Fruit fly (Drosophila melanogaster) whole organism, wandering third instar larva: ENCODE measurements around the gene Mlp84B.

Experiments used
- CG32264 ChIP-seq: fragments of 200-800 bp; sonication (Bioruptor generic); optimal IDR thresholded peaks from 2 replicates; lab custom pipeline; 2016; ENCODE audit warnings: missing biosample characterization, missing genetic modification characterization
- GATAd ChIP-seq: sonication (Bioruptor generic); optimal IDR thresholded peaks from 2 replicates; lab custom pipeline; 2016; ENCODE audit warnings: missing biosample characterization, missing genetic modification characterization
- Hnf4 ChIP-seq: fragments of 200-800 bp; sonication (Bioruptor generic); optimal IDR thresholded peaks from 2 replicates; lab custom pipeline; 2016; ENCODE audit warnings: missing biosample characterization, mild to moderate bottlenecking, missing genetic modification characterization
- Myc ChIP-seq: fragments of >200 bp; optimal IDR thresholded peaks from 2 replicates; lab custom pipeline; 2017
- OdsH ChIP-seq: fragments of 200-800 bp; sonication (Bioruptor generic); optimal IDR thresholded peaks from 2 replicates; lab custom pipeline; 2016; ENCODE audit warnings: missing biosample characterization, mild to moderate bottlenecking, missing genetic modification characterization
- dsf ChIP-seq: sonication (Bioruptor generic); optimal IDR thresholded peaks from 2 replicates; lab custom pipeline; 2016; ENCODE audit warnings: missing biosample characterization, missing genetic modification characterization, borderline replicate concordance
- h ChIP-seq: fragments of 200-800 bp; sonication (Bioruptor generic); optimal IDR thresholded peaks from 3 replicates; lab custom pipeline; 2016; ENCODE audit warnings: missing biosample characterization, mild to moderate bottlenecking, missing genetic modification characterization
- psq ChIP-seq: fragments of 200-800 bp; sonication (Bioruptor generic); optimal IDR thresholded peaks from 3 replicates; lab custom pipeline; 2017; ENCODE audit warnings: missing biosample characterization, mild to moderate bottlenecking, missing genetic modification characterization, moderate library complexity
- sage ChIP-seq: fragments of 200-800 bp; sonication (Bioruptor generic); optimal IDR thresholded peaks from 2 replicates; lab custom pipeline; 2016; ENCODE audit warnings: missing biosample characterization, mild to moderate bottlenecking, missing genetic modification characterization
- sv ChIP-seq: fragments of 200-800 bp; sonication (Bioruptor generic); optimal IDR thresholded peaks from 3 replicates; lab custom pipeline; 2016; ENCODE audit warnings: missing biosample characterization, missing genetic modification characterization
- tai ChIP-seq: sonication (Bioruptor generic); optimal IDR thresholded peaks from 2 replicates; lab custom pipeline; 2016; ENCODE audit warnings: missing biosample characterization, missing genetic modification characterization

- no peak for TF ChIP-seq psq
- no peak for TF ChIP-seq h (GFP tag; lab: Kevin White, UChicago)
- no peak for TF ChIP-seq sv (GFP tag; lab: Kevin White, UChicago)
- no peak for TF ChIP-seq dsf (GFP tag; lab: Kevin White, UChicago)
- TF ChIP-seq Myc (lab: Kevin White, UChicago) = no peak
- TF ChIP-seq sage (GFP tag; lab: Kevin White, UChicago) = no peak
- TF ChIP-seq tai (GFP tag; lab: Kevin White, UChicago) = no peak
- no peak for TF ChIP-seq OdsH
- TF ChIP-seq CG32264 (GFP tag; lab: Kevin White, UChicago) = no peak
- no peak for TF ChIP-seq GATAd (GFP tag; lab: Kevin White, UChicago)
- no peak for TF ChIP-seq Hnf4
These were observed 19.7 kb upstream of the Mlp84B start for dm6 chr3R:7137207-7137606.
